Fruit fly (Drosophila melanogaster) whole organism, embryonic: Measurements from ENCODE around the gene CG13384.

Experiments used
- CG10209 ChIP-seq: fragments of 200-800 bp; sonication (Bioruptor generic); optimal IDR thresholded peaks from 3 replicates; lab custom pipeline; 2017; ENCODE audit warnings: missing biosample characterization, mild to moderate bottlenecking, missing genetic modification characterization, missing genetic modification reagents
- CG11398 ChIP-seq: fragments of 200-800 bp; sonication (Bioruptor generic); optimal IDR thresholded peaks from 2 replicates; lab custom pipeline; 2016; ENCODE audit warnings: missing biosample characterization, missing genetic modification characterization
- CG11696 ChIP-seq: fragments of 200-800 bp; sonication (Bioruptor generic); IDR thresholded peaks from 2 replicates; pipeline ENCODE4 v1.3.6; 2022; ENCODE audit warnings: missing biosample characterization, missing genetic modification characterization
- CG12071 ChIP-seq: fragments of 200-800 bp; sonication (Bioruptor generic); optimal IDR thresholded peaks from 3 replicates; lab custom pipeline; 2018; ENCODE audit warnings: missing biosample characterization, mild to moderate bottlenecking, missing genetic modification characterization
- CG12391 ChIP-seq: fragments of 200-800 bp; sonication (Bioruptor generic); optimal IDR thresholded peaks from 3 replicates; lab custom pipeline; 2018; ENCODE audit warnings: missing biosample characterization, mild to moderate bottlenecking, missing genetic modification characterization, moderate library complexity
- CG13123 ChIP-seq: fragments of 200-800 bp; sonication (Bioruptor generic); optimal IDR thresholded peaks from 2 replicates; lab custom pipeline; 2016; ENCODE audit warnings: missing biosample characterization, missing genetic modification characterization
- CG13287 ChIP-seq: fragments of 200-800 bp; sonication (Bioruptor generic); IDR thresholded peaks from 2 replicates; pipeline ENCODE4 v1.3.6; 2022; ENCODE audit warnings: missing biosample characterization, missing genetic modification characterization; ENCODE audit not compliant: partially characterized antibody
- CG13296 ChIP-seq: fragments of 200-800 bp; sonication (Bioruptor generic); optimal IDR thresholded peaks from 3 replicates; lab custom pipeline; 2018; ENCODE audit warnings: missing biosample characterization, mild to moderate bottlenecking, missing genetic modification characterization
- CG13624 ChIP-seq: fragments of 200-800 bp; sonication (Bioruptor generic); optimal IDR thresholded peaks from 2 replicates; lab custom pipeline; 2016; ENCODE audit warnings: missing biosample characterization, missing genetic modification characterization
- CG14050 ChIP-seq: fragments of 200-800 bp; sonication (Bioruptor generic); IDR thresholded peaks from 3 replicates; pipeline ENCODE4 v1.3.6; 2022; ENCODE audit warnings: missing biosample characterization, missing genetic modification characterization
- CG14860 ChIP-seq: fragments of 200-800 bp; sonication (Bioruptor generic); IDR thresholded peaks from 3 replicates; pipeline ENCODE4 v1.3.6; 2022; ENCODE audit warnings: missing biosample characterization, missing genetic modification characterization; ENCODE audit not compliant: partially characterized antibody
- CG17359 ChIP-seq: fragments of 200-800 bp; sonication (Bioruptor generic); optimal IDR thresholded peaks from 3 replicates; lab custom pipeline; 2018; ENCODE audit warnings: missing biosample characterization, mild to moderate bottlenecking, missing genetic modification characterization, moderate library complexity
- CG31224 ChIP-seq: fragments of 200-800 bp; sonication (Bioruptor generic); IDR thresholded peaks from 2 replicates; pipeline ENCODE4 v1.3.6; 2022; ENCODE audit warnings: missing biosample characterization, missing genetic modification characterization
- CG31441 ChIP-seq: fragments of 200-800 bp; sonication (Bioruptor generic); IDR thresholded peaks from 2 replicates; pipeline ENCODE4 v1.3.6; 2022; ENCODE audit warnings: missing biosample characterization, missing genetic modification characterization
- CG32772 ChIP-seq: fragments of 200-800 bp; sonication (Bioruptor generic); IDR thresholded peaks from 2 replicates; pipeline ENCODE4 v1.3.6; 2022; ENCODE audit warnings: missing biosample characterization, missing genetic modification characterization
- CG34376 ChIP-seq: fragments of 200-800 bp; sonication (Bioruptor generic); optimal IDR thresholded peaks from 2 replicates; lab custom pipeline; 2018; ENCODE audit warnings: missing biosample characterization, mild to moderate bottlenecking, missing genetic modification characterization
- CG4424 ChIP-seq: fragments of 200-800 bp; sonication (Bioruptor generic); optimal IDR thresholded peaks from 3 replicates; lab custom pipeline; 2016; ENCODE audit warnings: missing biosample characterization, missing genetic modification characterization
- CG6175 ChIP-seq: fragments of 200-800 bp; sonication (Bioruptor generic); IDR thresholded peaks from 3 replicates; pipeline ENCODE4 v1.3.6; 2022; ENCODE audit warnings: missing biosample characterization, missing genetic modification characterization
- CG6272 ChIP-seq: fragments of 200-800 bp; sonication (Bioruptor generic); IDR thresholded peaks from 2 replicates; pipeline ENCODE4 v1.3.6; 2022; ENCODE audit warnings: missing biosample characterization, missing genetic modification characterization
- CG7556 ChIP-seq: fragments of 200-800 bp; sonication (Bioruptor generic); optimal IDR thresholded peaks from 2 replicates; lab custom pipeline; 2017; ENCODE audit warnings: missing biosample characterization, mild to moderate bottlenecking, missing genetic modification characterization
- CG8924 ChIP-seq: fragments of 200-800 bp; optimal IDR thresholded peaks from 3 replicates; lab custom pipeline; 2019; ENCODE audit warnings: missing biosample characterization, mild to moderate bottlenecking, missing genetic modification characterization, moderate library complexity
- Camta ChIP-seq: fragments of 200-800 bp; sonication (Bioruptor generic); optimal IDR thresholded peaks from 2 replicates; lab custom pipeline; 2016; ENCODE audit warnings: missing biosample characterization, missing genetic modification characterization
- D19A ChIP-seq: fragments of 200-800 bp; optimal IDR thresholded peaks from 3 replicates; lab custom pipeline; 2019; ENCODE audit warnings: missing biosample characterization, mild to moderate bottlenecking, missing genetic modification characterization, moderate library complexity
- Dek ChIP-seq: fragments of 200-800 bp; sonication (Bioruptor generic); optimal IDR thresholded peaks from 3 replicates; lab custom pipeline; 2019; ENCODE audit warnings: missing biosample characterization, mild to moderate bottlenecking, missing genetic modification characterization, moderate library complexity
- Dll ChIP-seq: fragments of 200-800 bp; sonication (Bioruptor generic); IDR thresholded peaks from 4 replicates; pipeline ENCODE4 v1.3.6; 2022; ENCODE audit warnings: missing biosample characterization, missing genetic modification characterization; ENCODE audit not compliant: partially characterized antibody
- Dp ChIP-seq: fragments of 200-800 bp; sonication (Bioruptor generic); optimal IDR thresholded peaks from 2 replicates; lab custom pipeline; 2018; ENCODE audit warnings: missing biosample characterization, mild to moderate bottlenecking, missing genetic modification characterization, moderate library complexity
- Fer2 ChIP-seq: fragments of 200-800 bp; sonication (Bioruptor generic); optimal IDR thresholded peaks from 2 replicates; lab custom pipeline; 2018; ENCODE audit warnings: missing biosample characterization, mild to moderate bottlenecking, missing genetic modification characterization, moderate library complexity
- Hr39 ChIP-seq: fragments of >200 bp; optimal IDR thresholded peaks from 2 replicates; lab custom pipeline; 2017
- Lhr ChIP-seq: fragments of 200-800 bp; sonication (Bioruptor generic); optimal IDR thresholded peaks from 3 replicates; lab custom pipeline; 2017; ENCODE audit warnings: mild to moderate bottlenecking, missing biosample characterization, missing genetic modification reagents, missing genetic modification characterization
- MESR4 ChIP-seq: fragments of 200-800 bp; sonication (Bioruptor generic); optimal IDR thresholded peaks from 2 replicates; lab custom pipeline; 2018; ENCODE audit warnings: missing biosample characterization, mild to moderate bottlenecking, missing genetic modification characterization, moderate library complexity
- Mad ChIP-seq: fragments of 200-800 bp; sonication (Bioruptor generic); optimal IDR thresholded peaks from 2 replicates; lab custom pipeline; 2016; ENCODE audit warnings: missing biosample characterization, missing genetic modification characterization
- Mes4 ChIP-seq: fragments of 200-800 bp; sonication (Bioruptor generic); optimal IDR thresholded peaks from 2 replicates; lab custom pipeline; 2016; ENCODE audit warnings: missing biosample characterization, missing genetic modification characterization
- Opbp ChIP-seq: fragments of 200-800 bp; sonication (Bioruptor generic); IDR thresholded peaks from 3 replicates; pipeline ENCODE4 v1.3.6; 2022; ENCODE audit warnings: missing biosample characterization, missing genetic modification characterization; ENCODE audit not compliant: partially characterized antibody
- Usf ChIP-seq: fragments of 200-800 bp; sonication (Bioruptor generic); optimal IDR thresholded peaks from 2 replicates; lab custom pipeline; 2017; ENCODE audit warnings: missing genotype, missing biosample characterization, missing genetic modification characterization
- Xbp1 ChIP-seq: fragments of 200-800 bp; sonication (Bioruptor generic); optimal IDR thresholded peaks from 3 replicates; lab custom pipeline; 2016; ENCODE audit warnings: missing biosample characterization, mild to moderate bottlenecking, missing genetic modification characterization
- bcd ChIP-seq: fragments of 200-800 bp; sonication (Bioruptor generic); optimal IDR thresholded peaks from 2 replicates; lab custom pipeline; 2017; ENCODE audit warnings: missing biosample characterization, mild to moderate bottlenecking, missing genetic modification characterization
- bsh ChIP-seq, 2 experiments: fragments of 200-800 bp; sonication (Bioruptor generic); optimal IDR thresholded peaks; 2 replicates each; lab custom pipeline; 2017 to 2018; ENCODE audit warnings: mild to moderate bottlenecking in 2 of 2, missing biosample characterization in 2 of 2, missing genetic modification characterization in 2 of 2, moderate library complexity in 1 of 2
- crc ChIP-seq: fragments of 200-800 bp; sonication (Bioruptor generic); optimal IDR thresholded peaks from 2 replicates; lab custom pipeline; 2016; ENCODE audit warnings: missing biosample characterization, missing genetic modification characterization
- dimm ChIP-seq: fragments of 200-800 bp; sonication (Bioruptor generic); IDR thresholded peaks from 2 replicates; pipeline ENCODE4 v1.3.6; 2022; ENCODE audit warnings: missing biosample characterization, missing genetic modification characterization
- exex ChIP-seq: fragments of 200-800 bp; sonication (Bioruptor generic); optimal IDR thresholded peaks from 4 replicates; lab custom pipeline; 2018; ENCODE audit warnings: missing biosample characterization, mild to moderate bottlenecking, missing genetic modification characterization, moderate library complexity
- h ChIP-seq: fragments of >200 bp; optimal IDR thresholded peaks from 2 replicates; lab custom pipeline; 2017
- onecut ChIP-seq: fragments of 200-800 bp; sonication (Bioruptor generic); IDR thresholded peaks from 2 replicates; pipeline ENCODE4 v1.3.6; 2022; ENCODE audit warnings: missing biosample characterization, missing genetic modification characterization
- pfk ChIP-seq: fragments of 200-800 bp; sonication (Bioruptor generic); optimal IDR thresholded peaks from 2 replicates; lab custom pipeline; 2018; ENCODE audit warnings: missing biosample characterization, mild to moderate bottlenecking, missing genetic modification characterization, moderate library complexity
- pum ChIP-seq: fragments of 200-800 bp; sonication (Bioruptor generic); optimal IDR thresholded peaks from 2 replicates; lab custom pipeline; 2016; ENCODE audit warnings: missing biosample characterization, missing genetic modification characterization
- repo ChIP-seq: fragments of 200-800 bp; sonication (Bioruptor generic); optimal IDR thresholded peaks from 2 replicates; lab custom pipeline; 2016; ENCODE audit warnings: missing biosample characterization, missing genetic modification characterization
- sisA ChIP-seq: fragments of 200-800 bp; sonication (Bioruptor generic); IDR thresholded peaks from 2 replicates; pipeline ENCODE4 v1.3.6; 2022; ENCODE audit warnings: missing biosample characterization, missing genetic modification characterization
- sr ChIP-seq: fragments of 200-800 bp; sonication (Bioruptor generic); IDR thresholded peaks from 3 replicates; pipeline ENCODE4 v1.3.6; 2022; ENCODE audit warnings: missing biosample characterization, missing genetic modification characterization
- stc ChIP-seq: fragments of 200-800 bp; sonication (Bioruptor generic); IDR thresholded peaks from 2 replicates; pipeline ENCODE4 v1.3.6; 2022; ENCODE audit warnings: missing biosample characterization, missing genetic modification characterization
- zfh2 ChIP-seq: fragments of 200-800 bp; sonication (Bioruptor generic); optimal IDR thresholded peaks from 2 replicates; lab custom pipeline; 2016; ENCODE audit warnings: missing biosample characterization, missing genetic modification characterization

Gene CG13384

DNA sequence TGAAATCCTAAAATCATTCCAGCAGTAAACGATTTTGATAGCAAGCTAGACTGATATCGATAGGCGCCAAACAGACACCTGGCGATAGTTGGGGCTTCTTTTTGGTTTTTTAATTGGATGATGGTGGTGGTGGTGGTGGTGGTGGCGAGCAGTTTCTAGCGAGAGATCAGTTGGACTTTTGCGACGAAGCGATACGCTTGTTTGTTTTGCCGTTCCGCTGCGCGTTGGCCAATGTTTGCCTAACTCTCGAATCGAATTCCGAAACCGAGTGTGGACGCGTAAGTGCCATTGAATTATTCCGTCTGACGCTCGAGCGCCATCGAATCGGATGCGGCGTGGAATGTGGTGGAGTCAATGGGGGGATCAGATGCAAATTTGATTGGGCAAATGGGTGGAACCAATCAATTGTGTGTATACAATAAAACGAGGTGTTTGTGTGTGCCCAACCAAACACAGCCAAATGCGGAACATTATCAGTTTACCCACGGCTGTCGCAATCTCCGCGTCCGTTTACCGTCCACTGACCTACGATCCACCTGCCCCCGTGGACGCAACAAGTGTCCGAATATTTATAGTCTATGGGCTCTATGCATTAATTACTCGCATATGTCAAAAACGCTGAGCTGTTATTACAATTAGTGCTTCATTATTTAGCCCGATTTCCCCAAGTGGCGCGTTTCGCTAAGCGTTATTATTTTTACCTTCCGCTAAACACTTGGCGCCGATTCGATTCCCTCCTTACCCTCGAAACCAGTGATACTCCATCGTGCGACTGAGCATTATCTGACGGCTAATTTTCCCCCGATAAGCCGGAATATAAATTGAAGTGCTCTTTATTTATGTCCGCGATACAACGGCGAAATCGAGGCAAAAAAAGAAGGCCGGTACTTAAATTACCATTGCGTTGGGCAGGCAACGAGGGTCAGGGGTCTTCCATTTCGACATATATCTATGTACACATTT lies 13.6 kb upstream of the CG13384 start, which contains the start of gene CG17292 (continued):
- TF ChIP-seq CG10209 (GFP tag; lab: Kevin White, UChicago), result peak; percentile 37
- TF ChIP-seq CG7556 (GFP tag; lab: Kevin White, UChicago), result no peak
- 0 out of 2 replicates have a peak, but pooled peaks have one; percentile 13 for TF ChIP-seq CG31224 (GFP tag; lab: Robert Waterston, UW)
- TF ChIP-seq Dp (GFP tag; lab: Kevin White, UChicago), result peak; percentile 49
- no peak for TF ChIP-seq Hr39 (lab: Kevin White, UChicago)
- TF ChIP-seq MESR4 (GFP tag; lab: Kevin White, UChicago), result peak; percentile 56
- TF ChIP-seq D19A (tag; lab: Kevin White, UChicago), result peak; percentile 22
- TF ChIP-seq bcd (GFP tag; lab: Kevin White, UChicago), result peak; percentile 61
- TF ChIP-seq sr, result peak; percentile 61; the same call in 2 of the 3 replicates
- peak; percentile 37 for TF ChIP-seq sisA (GFP tag; lab: Robert Waterston, UW)
- no peak for TF ChIP-seq CG14050
- TF ChIP-seq onecut, result peak; percentile 54; the same call in 1 of the 2 replicates
- peak; percentile 94 for TF ChIP-seq exex
- TF ChIP-seq CG13624 (GFP tag; lab: Kevin White, UChicago), result peak; percentile 69
- peak; percentile 66 for TF ChIP-seq Dek (tag; lab: Kevin White, UChicago)
- peak; percentile 95 for TF ChIP-seq CG13287 (GFP tag; lab: Robert Waterston, UW)
- peak; percentile 31; the same call in 1 of the 2 replicates for TF ChIP-seq CG32772
- TF ChIP-seq CG12391 (tag; lab: Kevin White, UChicago), result peak; percentile 42
- peak; percentile 54 for TF ChIP-seq CG13296 (GFP tag; lab: Kevin White, UChicago)
- peak; percentile 1 for TF ChIP-seq zfh2 (GFP tag; lab: Kevin White, UChicago)
- TF ChIP-seq CG6175 (GFP tag; lab: Robert Waterston, UW), result peak; percentile 58; the same call in 2 of the 3 replicates
- peak; percentile 95 for TF ChIP-seq Opbp
- peak; percentile 80 for TF ChIP-seq CG14860 (GFP tag; lab: Robert Waterston, UW)
- peak in 1 of 2 experiments; percentile 23 for TF ChIP-seq bsh (GFP tag; optimal IDR thresholded peaks at IDR 0.05; lab: Kevin White, UChicago)
- peak; percentile 88 for TF ChIP-seq Dll (GFP tag; lab: Robert Waterston, UW)
- 0 out of 2 replicates have a peak, but pooled peaks have one; percentile 11 for TF ChIP-seq CG31441 (GFP tag; lab: Robert Waterston, UW)
- TF ChIP-seq CG8924 (tag; lab: Kevin White, UChicago), result peak; percentile 43
- TF ChIP-seq CG6272 (GFP tag; lab: Robert Waterston, UW), result peak; percentile 49
- peak; percentile 6 for TF ChIP-seq pfk (GFP tag; lab: Kevin White, UChicago)
- peak; percentile 64 for TF ChIP-seq CG12071 (GFP tag; lab: Kevin White, UChicago)
- TF ChIP-seq Xbp1 (GFP tag; lab: Kevin White, UChicago), result peak; percentile 12
- TF ChIP-seq CG13123, result no peak
- no peak for TF ChIP-seq Lhr
- peak; percentile 50 for TF ChIP-seq CG11398 (GFP tag; lab: Kevin White, UChicago)

DNA sequence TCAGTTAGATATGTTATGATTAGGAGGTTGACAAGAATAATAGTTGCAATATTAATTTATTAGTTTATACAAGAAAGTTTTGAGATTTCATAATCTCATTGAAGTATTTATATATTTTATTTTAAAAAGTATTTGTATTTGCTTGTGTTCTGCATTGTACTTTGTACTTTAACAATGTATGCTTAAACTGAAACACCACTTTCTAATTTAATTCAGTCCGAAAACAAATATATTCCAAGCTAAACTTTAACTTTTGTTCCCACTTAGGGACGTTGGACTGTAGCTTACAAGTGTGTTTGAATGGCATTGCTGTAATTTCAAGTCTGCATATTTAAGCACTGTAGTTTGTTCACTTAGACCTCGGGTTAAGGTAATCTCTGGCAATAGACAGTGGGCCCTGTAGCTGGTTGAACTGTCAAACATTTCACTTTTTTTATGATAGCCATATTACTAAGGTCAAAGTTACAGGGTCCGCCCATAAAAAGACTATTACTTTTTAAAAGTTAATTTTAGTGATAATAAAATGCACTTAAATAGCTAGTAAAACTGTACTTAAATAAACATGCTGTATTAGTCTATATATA lies 12.8 kb upstream of the CG13384 start:
- no peak for TF ChIP-seq h (lab: Kevin White, UChicago)
- no peak for TF ChIP-seq Mad (GFP tag; lab: Kevin White, UChicago)
- no peak for TF ChIP-seq CG7556 (GFP tag; lab: Kevin White, UChicago)
- no peak for TF ChIP-seq CG34376
- TF ChIP-seq crc (GFP tag; lab: Kevin White, UChicago), result no peak
- TF ChIP-seq Fer2 (tag; lab: Kevin White, UChicago), result no peak
- no peak for TF ChIP-seq Mes4 (GFP tag; lab: Kevin White, UChicago)
- no peak for TF ChIP-seq CG11696 (GFP tag; lab: Robert Waterston, UW)
- TF ChIP-seq dimm (GFP tag; lab: Robert Waterston, UW), result no peak
- peak; percentile 14 for TF ChIP-seq CG17359 (tag; lab: Kevin White, UChicago)
- no peak for TF ChIP-seq stc (GFP tag; lab: Robert Waterston, UW)
- TF ChIP-seq repo, result no peak
- TF ChIP-seq Usf (GFP tag; lab: Kevin White, UChicago), result no peak
- TF ChIP-seq pum (GFP tag; lab: Kevin White, UChicago), result no peak
- TF ChIP-seq CG4424 (GFP tag; lab: Kevin White, UChicago), result peak; percentile 22
- TF ChIP-seq Camta, result no peak
